Fruit fly (Drosophila melanogaster) whole organism, prepupa: Measurements from ENCODE around the gene GlyRS.

ENCODE experiments used
- Blimp-1 ChIP-seq: fragments of 200-800 bp; sonication (Bioruptor generic); optimal IDR thresholded peaks from 3 replicates; lab custom pipeline; 2017; ENCODE audit warnings: missing biosample characterization, missing genetic modification characterization, mild to moderate bottlenecking, moderate library complexity, missing genetic modification reagents
- CG10631 ChIP-seq: fragments of 200-800 bp; sonication (Bioruptor generic); optimal IDR thresholded peaks from 2 replicates; lab custom pipeline; 2016; ENCODE audit warnings: missing biosample characterization, missing genetic modification characterization
- CG10669 ChIP-seq: fragments of 200-800 bp; sonication (Bioruptor generic); optimal IDR thresholded peaks from 3 replicates; lab custom pipeline; 2018; ENCODE audit warnings: missing biosample characterization, mild to moderate bottlenecking, missing genetic modification characterization, moderate library complexity
- CG11294 ChIP-seq: fragments of 200-800 bp; sonication (Bioruptor generic); IDR thresholded peaks from 2 replicates; pipeline ENCODE4 v1.3.6; 2022; ENCODE audit warnings: missing biosample characterization, missing genetic modification characterization
- CG11762 ChIP-seq: fragments of 200-800 bp; sonication (Bioruptor generic); optimal IDR thresholded peaks from 3 replicates; lab custom pipeline; 2016; ENCODE audit warnings: missing biosample characterization, missing genetic modification characterization; ENCODE audit not compliant: insufficient read depth
- CG15336 ChIP-seq: fragments of 200-800 bp; sonication (Bioruptor generic); IDR thresholded peaks from 2 replicates; pipeline ENCODE4 v1.3.6; 2022; ENCODE audit warnings: missing biosample characterization, missing genetic modification characterization
- CG1621 ChIP-seq: fragments of 200-800 bp; sonication (Bioruptor generic); optimal IDR thresholded peaks from 3 replicates; lab custom pipeline; 2018; ENCODE audit warnings: missing biosample characterization, mild to moderate bottlenecking, missing genetic modification characterization
- CG16779 ChIP-seq: fragments of 200-800 bp; sonication (Bioruptor generic); optimal IDR thresholded peaks from 3 replicates; lab custom pipeline; 2017; ENCODE audit warnings: missing biosample characterization, mild to moderate bottlenecking, missing genetic modification characterization
- CG32006 ChIP-seq: fragments of 200-800 bp; sonication (Bioruptor generic); optimal IDR thresholded peaks from 3 replicates; lab custom pipeline; 2017; ENCODE audit warnings: missing biosample characterization, mild to moderate bottlenecking, missing genetic modification characterization
- CG3919 ChIP-seq: fragments of 200-800 bp; sonication (Bioruptor generic); optimal IDR thresholded peaks from 3 replicates; lab custom pipeline; 2016; ENCODE audit warnings: missing biosample characterization, missing genetic modification characterization
- CG4318 ChIP-seq: fragments of 200-800 bp; sonication (Bioruptor generic); optimal IDR thresholded peaks from 3 replicates; lab custom pipeline; 2017; ENCODE audit warnings: missing biosample characterization, mild to moderate bottlenecking, missing genetic modification characterization
- CG6163 ChIP-seq: fragments of 200-800 bp; sonication (Bioruptor generic); IDR thresholded peaks from 3 replicates; pipeline ENCODE4 v1.3.6; 2022; ENCODE audit warnings: missing biosample characterization, missing genetic modification characterization
- CG6808 ChIP-seq: fragments of 200-800 bp; sonication (Bioruptor generic); optimal IDR thresholded peaks from 3 replicates; lab custom pipeline; 2017; ENCODE audit warnings: missing biosample characterization, missing genetic modification characterization, mild to moderate bottlenecking, moderate library complexity, missing genetic modification reagents
- CG6854 ChIP-seq: fragments of 200-800 bp; sonication (Bioruptor generic); optimal IDR thresholded peaks from 2 replicates; lab custom pipeline; 2017; ENCODE audit warnings: missing biosample characterization, mild to moderate bottlenecking, missing genetic modification characterization
- CG8119 ChIP-seq: fragments of 200-800 bp; sonication (Bioruptor generic); IDR thresholded peaks from 3 replicates; pipeline ENCODE4 v1.3.6; 2022; ENCODE audit warnings: missing biosample characterization, missing genetic modification characterization
- CG8319 ChIP-seq: fragments of 200-800 bp; sonication (Bioruptor generic); optimal IDR thresholded peaks from 3 replicates; lab custom pipeline; 2016; ENCODE audit warnings: missing biosample characterization, missing genetic modification characterization
- CG8632 ChIP-seq: fragments of 200-800 bp; sonication (Bioruptor generic); optimal IDR thresholded peaks from 3 replicates; lab custom pipeline; 2016; ENCODE audit warnings: missing biosample characterization, missing genetic modification characterization
- CG9139 ChIP-seq: fragments of 200-800 bp; sonication (Bioruptor generic); optimal IDR thresholded peaks from 3 replicates; lab custom pipeline; 2017; ENCODE audit warnings: missing biosample characterization, mild to moderate bottlenecking, missing genetic modification characterization
- Eip78C ChIP-seq: fragments of 200-800 bp; sonication (Bioruptor generic); peaks from one replicate; lab custom pipeline; 2016; ENCODE audit warnings: missing biosample characterization, missing genetic modification characterization
- Eip93F ChIP-seq: fragments of 200-800 bp; sonication (Bioruptor generic); optimal IDR thresholded peaks from 2 replicates; lab custom pipeline; 2016; ENCODE audit warnings: missing biosample characterization, mild to moderate bottlenecking, missing genetic modification characterization
- Ets21C ChIP-seq: fragments of 200-800 bp; sonication (Bioruptor generic); optimal IDR thresholded peaks from 3 replicates; lab custom pipeline; 2016; ENCODE audit warnings: missing biosample characterization, missing genetic modification characterization
- Ets96B ChIP-seq: fragments of 200-800 bp; optimal IDR thresholded peaks from 2 replicates; lab custom pipeline; 2019; ENCODE audit warnings: missing biosample characterization, mild to moderate bottlenecking, missing genetic modification characterization, moderate library complexity
- Gug ChIP-seq: fragments of 200-800 bp; sonication (Bioruptor generic); IDR thresholded peaks from 2 replicates; pipeline ENCODE4 v1.3.6; 2022; ENCODE audit warnings: missing biosample characterization, missing genetic modification characterization
- Hr4 ChIP-seq: fragments of 200-800 bp; sonication (Bioruptor generic); optimal IDR thresholded peaks from 3 replicates; lab custom pipeline; 2016; ENCODE audit warnings: missing biosample characterization, missing genetic modification characterization
- Lpt ChIP-seq: fragments of 200-800 bp; sonication (Bioruptor generic); optimal IDR thresholded peaks from 3 replicates; lab custom pipeline; 2016; ENCODE audit warnings: missing biosample characterization, missing genetic modification characterization
- Met ChIP-seq: fragments of 200-800 bp; sonication (Bioruptor generic); optimal IDR thresholded peaks from 3 replicates; lab custom pipeline; 2016; ENCODE audit warnings: missing biosample characterization, missing genetic modification characterization
- Smox ChIP-seq: fragments of 200-800 bp; sonication (Bioruptor generic); optimal IDR thresholded peaks from 3 replicates; lab custom pipeline; 2016; ENCODE audit warnings: missing biosample characterization, missing genetic modification characterization
- Sox14 ChIP-seq: fragments of 200-800 bp; sonication (Bioruptor generic); optimal IDR thresholded peaks from 3 replicates; lab custom pipeline; 2016; ENCODE audit warnings: missing biosample characterization, missing genetic modification characterization
- achi ChIP-seq: fragments of 200-800 bp; sonication (Bioruptor generic); optimal IDR thresholded peaks from 3 replicates; lab custom pipeline; 2016; ENCODE audit warnings: missing biosample characterization, missing genetic modification characterization
- acj6 ChIP-seq: fragments of 200-800 bp; sonication (Bioruptor generic); optimal IDR thresholded peaks from 3 replicates; lab custom pipeline; 2016; ENCODE audit warnings: missing biosample characterization, missing genetic modification characterization
- cyc ChIP-seq: fragments of 200-800 bp; sonication (Bioruptor generic); optimal IDR thresholded peaks from 3 replicates; lab custom pipeline; 2016; ENCODE audit warnings: missing biosample characterization, missing genetic modification characterization
- dsx ChIP-seq: fragments of 200-800 bp; optimal IDR thresholded peaks from 3 replicates; lab custom pipeline; 2019; ENCODE audit warnings: missing biosample characterization, mild to moderate bottlenecking, missing genetic modification characterization, moderate library complexity; ENCODE audit not compliant: poor library complexity, severe bottlenecking
- eg ChIP-seq: fragments of 200-800 bp; sonication (Bioruptor generic); IDR thresholded peaks from 3 replicates; pipeline ENCODE4 v1.3.6; 2022; ENCODE audit warnings: missing biosample characterization, missing genetic modification characterization
- esn ChIP-seq: fragments of 200-800 bp; sonication (Bioruptor generic); optimal IDR thresholded peaks from 2 replicates; lab custom pipeline; 2016; ENCODE audit warnings: missing biosample characterization, mild to moderate bottlenecking, missing genetic modification characterization, moderate library complexity
- fd85E ChIP-seq: fragments of 200-800 bp; sonication (Bioruptor generic); optimal IDR thresholded peaks from 3 replicates; lab custom pipeline; 2016; ENCODE audit warnings: missing biosample characterization, missing genetic modification characterization
- net ChIP-seq: fragments of 200-800 bp; sonication (Bioruptor generic); optimal IDR thresholded peaks from 3 replicates; lab custom pipeline; 2016; ENCODE audit warnings: missing biosample characterization, missing genetic modification characterization
- salr ChIP-seq, 2 experiments: fragments of 200-800 bp; sonication (Bioruptor generic); optimal IDR thresholded peaks; 3 replicates each; lab custom pipeline; 2016 to 2018; ENCODE audit warnings: missing biosample characterization in 2 of 2, missing genetic modification characterization in 2 of 2, mild to moderate bottlenecking in 1 of 2
- svp ChIP-seq: fragments of 200-800 bp; sonication (Bioruptor generic); peaks from one replicate; lab custom pipeline; 2016; ENCODE audit warnings: missing biosample characterization, missing genetic modification characterization
- topi ChIP-seq: fragments of 200-800 bp; sonication (Bioruptor generic); optimal IDR thresholded peaks from 3 replicates; lab custom pipeline; 2016; ENCODE audit warnings: missing biosample characterization, missing genetic modification characterization
- vri ChIP-seq: fragments of 200-800 bp; sonication (Bioruptor generic); optimal IDR thresholded peaks from 3 replicates; lab custom pipeline; 2016; ENCODE audit warnings: missing biosample characterization, mild to moderate bottlenecking, missing genetic modification characterization

The GlyRS gene

DNA sequence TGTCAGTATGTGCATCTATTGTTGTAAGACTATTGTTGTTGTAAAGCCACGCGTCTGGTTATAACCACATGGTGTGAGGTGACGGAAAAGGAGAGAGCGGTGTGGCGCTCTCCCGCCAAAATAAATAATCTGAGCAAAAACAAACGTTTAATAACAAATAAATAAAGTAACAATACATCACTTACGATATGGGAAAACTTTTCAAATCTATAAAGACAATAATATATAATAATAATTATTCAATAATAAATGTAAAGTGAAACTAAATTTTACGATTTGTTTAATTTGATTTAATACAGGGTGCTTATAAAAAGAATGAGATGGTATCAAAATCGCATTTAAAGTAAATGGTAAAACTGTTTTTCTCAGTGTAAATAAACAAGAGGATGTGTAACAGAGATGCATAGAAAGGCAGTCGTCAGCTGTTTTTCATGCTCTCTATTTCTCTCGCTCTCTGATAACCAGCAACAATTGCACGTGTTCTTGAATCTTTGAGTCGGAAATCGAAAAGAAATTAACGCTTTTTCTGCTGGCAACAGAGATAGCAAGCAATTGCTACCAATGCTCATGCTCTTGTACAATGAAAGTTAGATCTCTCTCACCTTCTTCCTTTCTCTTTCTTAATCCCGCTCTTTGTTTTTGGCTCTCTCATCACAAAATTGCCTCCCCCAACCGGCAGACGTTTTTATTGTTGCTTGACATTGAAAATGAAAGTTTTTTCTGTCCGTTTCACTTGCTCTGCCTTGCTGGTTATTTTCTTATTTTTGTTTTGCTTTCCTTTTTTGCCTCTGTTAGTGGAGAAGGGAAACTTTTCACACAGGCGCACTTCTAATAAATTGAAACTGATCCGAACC, 3.9 kb downstream of the GlyRS start (continued):
- TF ChIP-seq CG1621 (tag; lab: Kevin White, UChicago) (peak; percentile 36), CG8632 (GFP tag; lab: Kevin White, UChicago) (peak; percentile 76), topi (peak; percentile 61), Eip78C (GFP tag; lab: Kevin White, UChicago) (peak; percentile 90), CG10669 (GFP tag; lab: Kevin White, UChicago) (peak; percentile 79), Smox (GFP tag; lab: Kevin White, UChicago) (peak; percentile 26), CG11294 (peak; percentile 67), esn (GFP tag; lab: Kevin White, UChicago) (peak; percentile 64), Met (peak; percentile 48), CG6854 (peak; percentile 23), CG16779 (peak; percentile 53), Lpt (GFP tag; lab: Kevin White, UChicago) (peak; percentile 90), Ets21C (GFP tag; lab: Kevin White, UChicago) (no peak), net (GFP tag; lab: Kevin White, UChicago) (peak; percentile 71), salr (GFP tag; optimal IDR thresholded peaks at IDR 0.05; lab: Kevin White, UChicago) (peak in 1 of 2 experiments; percentile 84), CG15336 (peak; percentile 95), CG9139 (GFP tag; lab: Kevin White, UChicago) (peak; percentile 56), achi (peak; percentile 73), eg (peak; percentile 94), cyc (peak; percentile 56), acj6 (GFP tag; lab: Kevin White, UChicago) (peak; percentile 63), vri (peak; percentile 3)

DNA sequence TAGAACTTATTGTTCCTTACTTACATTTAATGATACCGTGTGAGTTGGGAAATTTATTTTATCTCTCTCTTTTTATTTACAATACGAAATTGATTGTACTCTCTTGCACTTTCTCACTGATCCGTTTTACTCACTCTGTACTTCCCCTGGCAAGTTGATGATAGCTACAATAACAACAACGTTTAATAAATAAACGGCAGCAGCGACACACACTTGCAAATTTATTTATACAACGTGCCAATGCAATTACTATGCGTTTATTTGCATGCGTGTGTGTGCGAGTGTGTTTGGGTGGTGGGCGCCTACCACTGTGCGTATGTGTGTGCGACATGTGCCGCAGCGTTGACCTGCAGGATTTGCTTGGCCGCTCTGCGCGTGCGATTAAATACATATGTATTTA, 4.6 kb downstream of the GlyRS start:
- TF ChIP-seq Eip78C (GFP tag; lab: Kevin White, UChicago) (peak; percentile 38), svp (GFP tag; lab: Kevin White, UChicago) (peak; percentile 88), CG32006 (GFP tag; lab: Kevin White, UChicago) (peak; percentile 23), CG10669 (GFP tag; lab: Kevin White, UChicago) (no peak), CG1621 (tag; lab: Kevin White, UChicago) (no peak), esn (GFP tag; lab: Kevin White, UChicago) (no peak)
- TF ChIP-seq, all 60 proteins: peak for 3

DNA sequence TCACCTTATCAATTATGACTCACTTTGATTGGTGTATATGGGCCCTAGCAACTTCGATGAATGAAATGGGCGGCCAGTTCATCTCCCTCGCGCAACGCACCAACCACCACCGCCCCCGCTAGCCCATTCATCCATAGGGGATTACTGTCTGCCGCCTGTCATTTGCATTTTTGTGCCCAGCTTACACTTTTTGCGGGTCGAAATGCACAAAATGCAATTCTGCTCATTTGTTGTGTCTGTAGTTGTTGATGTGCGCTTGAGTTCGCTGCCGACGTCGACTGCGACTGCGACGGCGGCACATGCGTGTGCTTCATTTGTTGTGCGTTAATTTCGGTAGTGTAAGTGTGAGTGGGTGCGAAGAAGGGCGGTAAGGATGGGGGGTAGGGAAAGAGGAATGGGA, 6.0 kb downstream of the GlyRS start:
- TF ChIP-seq Eip78C (GFP tag; lab: Kevin White, UChicago) (peak; percentile 33), CG8119 (GFP tag; lab: Robert Waterston, UW) (no peak), CG32006 (GFP tag; lab: Kevin White, UChicago) (no peak), Ets21C (GFP tag; lab: Kevin White, UChicago) (no peak)

DNA sequence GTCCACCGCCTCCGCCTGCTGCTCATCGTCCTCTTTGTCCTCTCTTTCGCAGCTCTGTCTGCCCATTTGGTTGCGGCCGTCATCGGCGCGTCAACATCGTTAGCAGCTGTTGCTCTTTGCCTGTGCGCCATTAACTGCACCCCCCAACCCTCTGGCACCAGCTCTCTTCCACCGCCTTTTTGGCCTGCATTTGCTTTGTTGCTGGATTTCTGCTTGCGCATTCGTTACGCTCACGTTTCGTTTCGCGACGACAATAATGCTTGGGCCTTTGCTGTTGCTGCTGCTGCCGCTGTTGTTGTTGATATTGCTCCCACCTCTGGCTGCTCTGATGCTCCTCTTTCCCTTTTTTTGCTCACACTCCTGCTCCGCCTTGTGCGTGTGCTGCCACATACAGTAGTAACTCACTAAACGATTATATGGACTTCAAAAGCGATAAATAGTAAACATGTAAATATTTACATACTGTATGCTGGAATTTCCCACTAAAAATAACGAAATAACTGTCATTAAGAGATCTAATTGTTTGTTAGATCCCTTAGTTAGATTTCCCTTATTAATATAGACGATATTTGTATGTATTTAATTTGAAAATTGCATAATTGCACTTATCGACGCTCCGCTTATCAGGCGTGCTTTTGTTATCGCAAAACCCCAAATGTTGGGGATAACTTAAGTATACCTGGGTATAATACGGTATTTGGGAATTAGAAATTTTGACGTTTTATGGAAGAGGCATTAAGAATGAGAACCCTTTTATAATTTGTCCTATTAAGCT, 6.9 kb downstream of the GlyRS start:
- TF ChIP-seq dsx (GFP tag; lab: Kevin White, UChicago) (peak; percentile 63), CG8632 (GFP tag; lab: Kevin White, UChicago) (no peak), svp (GFP tag; lab: Kevin White, UChicago) (peak; percentile 84), Eip78C (GFP tag; lab: Kevin White, UChicago) (peak; percentile 67), Ets96B (tag; lab: Kevin White, UChicago) (peak; percentile 10), CG6163 (peak; percentile 53; the same call in 2 of the 3 replicates), CG10669 (GFP tag; lab: Kevin White, UChicago) (peak; percentile 33), Lpt (GFP tag; lab: Kevin White, UChicago) (peak; percentile 41), CG4318 (GFP tag; lab: Kevin White, UChicago) (no peak), CG11762 (GFP tag; lab: Kevin White, UChicago) (peak; percentile 2), Gug (no peak), CG10631 (GFP tag; lab: Kevin White, UChicago) (peak; percentile 13), Hr4 (peak; percentile 34), achi (peak; percentile 35), Blimp-1 (GFP tag; lab: Kevin White, UChicago) (peak; percentile 46), CG8319 (GFP tag; lab: Kevin White, UChicago) (no peak), CG6808 (peak; percentile 6), cyc (peak; percentile 60), Smox (GFP tag; lab: Kevin White, UChicago) (peak; percentile 33), CG11294 (no peak), Eip93F (GFP tag; lab: Kevin White, UChicago) (no peak), CG3919 (GFP tag; lab: Kevin White, UChicago) (peak; percentile 12), CG32006 (GFP tag; lab: Kevin White, UChicago) (peak; percentile 23), net (GFP tag; lab: Kevin White, UChicago) (peak; percentile 16), Sox14 (GFP tag; lab: Kevin White, UChicago) (peak; percentile 68), eg (peak; percentile 51; the same call in 2 of the 3 replicates), fd85E (GFP tag; lab: Kevin White, UChicago) (no peak), esn (GFP tag; lab: Kevin White, UChicago) (peak; percentile 51)
